Worm (Caenorhabditis elegans): ENCODE data around the gene B0563.6.

DNA sequence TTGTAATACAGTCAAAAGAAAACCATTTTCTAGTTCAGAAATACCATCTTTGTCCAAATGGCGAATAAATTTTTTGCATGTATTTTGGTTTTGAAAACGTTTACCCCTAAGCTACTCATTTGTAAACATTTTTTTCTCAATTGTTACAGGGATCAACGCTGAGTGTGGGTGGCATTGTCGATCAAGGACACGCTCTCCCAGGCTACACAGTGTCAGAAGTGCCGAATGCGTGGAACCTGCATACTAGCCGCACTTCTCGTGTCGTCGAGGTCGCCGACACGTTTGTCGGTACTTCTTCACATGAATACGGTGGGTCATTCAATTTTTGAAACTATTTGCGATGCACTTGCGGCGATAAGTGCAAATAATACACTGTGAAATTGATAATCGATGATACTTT, 25.9 kb upstream of the B0563.6 start:
- TF ChIP-seq ztf-11 (tag; optimal IDR thresholded peaks at IDR 0.05): no peak
- TF ChIP-seq mdl-1 (tag; optimal IDR thresholded peaks at IDR 0.05): no peak

All from whole organism, L3 larva.